Worm (Caenorhabditis elegans) whole organism, L2 larva: Measurements from ENCODE around the gene dnj-13.

Experiments
- ZK546.5 ChIP-seq: sonication (generic microtip); optimal IDR thresholded peaks from 2 replicates; lab custom pipeline; 2017; ENCODE audit warnings: missing biosample characterization, missing genetic modification characterization
- blmp-1 ChIP-seq: sonication (generic microtip); optimal IDR thresholded peaks from 2 replicates; lab custom pipeline; 2017; ENCODE audit warnings: missing genetic modification characterization, mild to moderate bottlenecking, missing compliant biosample characterization, antibody characterized with exemption, moderate library complexity; ENCODE audit not compliant: insufficient read depth
- ceh-82 ChIP-seq: fragments of 150-350 bp; optimal IDR thresholded peaks from 2 replicates; lab custom pipeline; 2014; ENCODE audit warnings: missing biosample characterization, missing genetic modification characterization
- egl-27 ChIP-seq: sonication (generic microtip); optimal IDR thresholded peaks from 3 replicates; lab custom pipeline; 2017; ENCODE audit warnings: missing biosample characterization, missing genetic modification reagents, missing genetic modification characterization
- gmeb-1 ChIP-seq: fragments of 150-350 bp; optimal IDR thresholded peaks from 2 replicates; lab custom pipeline; 2014; ENCODE audit warnings: missing biosample characterization, missing genetic modification characterization
- lin-11 ChIP-seq: fragments of 150-350 bp; sonication (generic microtip); optimal IDR thresholded peaks from 2 replicates; lab custom pipeline; 2014; ENCODE audit warnings: missing biosample characterization, missing genetic modification characterization, inconsistent platforms, mixed read lengths
- mab-5 ChIP-seq: fragments of 150-350 bp; optimal IDR thresholded peaks from 2 replicates; lab custom pipeline; 2014; ENCODE audit warnings: missing biosample characterization, missing genetic modification characterization
- nhr-10 ChIP-seq: sonication (generic microtip); optimal IDR thresholded peaks from 2 replicates; lab custom pipeline; 2017; ENCODE audit warnings: missing biosample characterization, missing genetic modification characterization
- nhr-25 ChIP-seq: fragments of 150-350 bp; sonication (generic microtip); optimal IDR thresholded peaks from 3 replicates; lab custom pipeline; 2014; ENCODE audit warnings: missing biosample characterization, missing genetic modification characterization
- snpc-4 ChIP-seq: fragments of 150-350 bp; optimal IDR thresholded peaks from 2 replicates; lab custom pipeline; 2014; ENCODE audit warnings: missing biosample characterization, missing genetic modification characterization
- unc-55 ChIP-seq: fragments of 150-350 bp; sonication (generic microtip); optimal IDR thresholded peaks from 3 replicates; lab custom pipeline; 2014; ENCODE audit warnings: missing biosample characterization, missing genetic modification reagents, missing genetic modification characterization
- ztf-11 ChIP-seq: sonication (generic microtip); optimal IDR thresholded peaks from 2 replicates; lab custom pipeline; 2017; ENCODE audit warnings: missing biosample characterization, missing genetic modification characterization
- ztf-4 ChIP-seq: fragments of 150-350 bp; optimal IDR thresholded peaks from 2 replicates; lab custom pipeline; 2014; ENCODE audit warnings: missing biosample characterization, missing genetic modification characterization

DNA sequence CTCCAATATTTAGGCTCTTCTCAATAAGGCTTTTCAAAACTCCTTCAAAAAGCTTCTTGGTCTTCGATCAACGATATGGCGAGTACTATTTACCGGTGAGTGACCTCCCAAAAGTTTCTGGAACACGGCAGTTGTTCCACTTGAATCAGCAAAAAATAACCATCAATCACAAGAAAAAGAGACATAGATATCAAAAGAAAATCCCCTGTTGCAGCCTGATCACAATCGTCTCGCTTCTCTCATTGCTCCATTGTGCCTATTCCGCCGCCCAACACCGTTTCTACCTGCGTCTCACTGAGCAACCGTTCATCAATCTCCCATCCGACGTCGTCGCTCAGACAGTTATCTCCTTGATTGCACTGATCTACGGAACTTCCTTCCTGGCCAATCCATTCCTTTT lies 48.7 kb upstream of the dnj-13 start, which contains the start of gene emc-5:
- TF ChIP-seq mab-5 (tag; lab: Kevin White, UChicago) (peak; percentile 9), nhr-10 (no peak), ceh-82 (tag; lab: Kevin White, UChicago) (no peak), snpc-4 (no peak), blmp-1 (no peak), lin-11 (no peak), gmeb-1 (tag; lab: Kevin White, UChicago) (no peak), ZK546.5 (tag; lab: Kevin White, UChicago) (no peak), unc-55 (no peak), nhr-25 (tag; lab: Kevin White, UChicago) (no peak), ztf-4 (tag; lab: Kevin White, UChicago) (no peak), egl-27 (tag; lab: Kevin White, UChicago) (no peak), ztf-11 (no peak)
